Worm (Caenorhabditis elegans): ENCODE data around the gene ceh-36.

The ceh-36 gene

ce11 chrX:14140040-14140439 lies 46.3 kb downstream of the ceh-36 start, which contains the start of gene nkat-1:
nkat-1 (minus strand) TSS chrX:14140140.
- no peak for TF ChIP-seq unc-62 (GFP tag; optimal IDR thresholded peaks at IDR 0.05)
- no peak for TF ChIP-seq nhr-11 (tag; optimal IDR thresholded peaks at IDR 0.05)
- no peak for TF ChIP-seq fos-1 (tag; optimal IDR thresholded peaks at IDR 0.05)
- TF ChIP-seq lin-15B (tag; optimal IDR thresholded peaks at IDR 0.05): no peak
- no peak for TF ChIP-seq nhr-76 (tag; optimal IDR thresholded peaks at IDR 0.05)
- TF ChIP-seq hmg-11 (tag; optimal IDR thresholded peaks at IDR 0.05): no peak
- TF ChIP-seq sea-2 (GFP tag; optimal IDR thresholded peaks at IDR 0.05): no peak
- TF ChIP-seq lsy-12 (tag; optimal IDR thresholded peaks at IDR 0.05): no peak
- TF ChIP-seq tbx-2 (tag; optimal IDR thresholded peaks at IDR 0.05): no peak
- no peak for TF ChIP-seq nhr-12 (tag; optimal IDR thresholded peaks at IDR 0.05)
- TF ChIP-seq nhr-23 (tag; optimal IDR thresholded peaks at IDR 0.05): no peak
- no peak for TF ChIP-seq pha-4 (tag; optimal IDR thresholded peaks at IDR 0.05)
- TF ChIP-seq elt-2 (tag; optimal IDR thresholded peaks at IDR 0.05): no peak
- no peak for TF ChIP-seq elt-3 (tag; optimal IDR thresholded peaks at IDR 0.05)

- TF ChIP-seq nhr-77 (tag; optimal IDR thresholded peaks at IDR 0.05) (no peak), aly-2 (tag; optimal IDR thresholded peaks at IDR 0.05) (no peak), mdl-1 (tag; optimal IDR thresholded peaks at IDR 0.05) (no peak), nhr-67 (tag; optimal IDR thresholded peaks at IDR 0.05) (no peak), tbx-2 (tag; optimal IDR thresholded peaks at IDR 0.05) (no peak)
Measured at ce11 chrX:14134883-14135282, 51.5 kb downstream of the ceh-36 start.

ce11 chrX:14134244-14134643 lies 52.1 kb downstream of the ceh-36 start, which contains the start of gene F28H6.8:
F28H6.8 (minus strand) TSS chrX:14134344.
- no peak for TF ChIP-seq egl-27 (tag; optimal IDR thresholded peaks at IDR 0.05)
- TF ChIP-seq skn-1 (tag; optimal IDR thresholded peaks at IDR 0.05): no peak
- TF ChIP-seq unc-62 (GFP tag; optimal IDR thresholded peaks at IDR 0.05): no peak
- no peak for TF ChIP-seq jun-1 (tag; optimal IDR thresholded peaks at IDR 0.05)
- no peak for TF ChIP-seq ceh-82 (tag; optimal IDR thresholded peaks at IDR 0.05)
- no peak for TF ChIP-seq elt-2 (tag; optimal IDR thresholded peaks at IDR 0.05)
- no peak for TF ChIP-seq fkh-10 (GFP tag; optimal IDR thresholded peaks at IDR 0.05)

Data from whole organism, L3 larva.